Worm (Caenorhabditis elegans) whole organism, L1 larva: ENCODE data around the gene ins-3.

ENCODE experiments used
- ama-1 ChIP-seq: fragments of 150-350 bp; optimal IDR thresholded peaks from 2 replicates; lab custom pipeline; 2014
- lin-13 ChIP-seq: fragments of 150-350 bp; optimal IDR thresholded peaks from 2 replicates; lab custom pipeline; 2014; ENCODE audit warnings: missing biosample characterization, missing genetic modification reagents, missing genetic modification characterization
- mep-1 ChIP-seq: fragments of 150-350 bp; optimal IDR thresholded peaks from 2 replicates; lab custom pipeline; 2014; ENCODE audit warnings: missing biosample characterization, missing genetic modification characterization
- nhr-28 ChIP-seq: fragments of 150-350 bp; optimal IDR thresholded peaks from 2 replicates; lab custom pipeline; 2014; ENCODE audit warnings: missing biosample characterization, missing genetic modification characterization
- nhr-77 ChIP-seq: fragments of 150-350 bp; optimal IDR thresholded peaks from 2 replicates; lab custom pipeline; 2014; ENCODE audit warnings: missing biosample characterization, missing genetic modification characterization
- snpc-4 ChIP-seq: fragments of 150-350 bp; optimal IDR thresholded peaks from 2 replicates; lab custom pipeline; 2014; ENCODE audit warnings: missing biosample characterization, missing genetic modification characterization
- unc-130 ChIP-seq: fragments of 150-350 bp; optimal IDR thresholded peaks from 2 replicates; lab custom pipeline; 2017; ENCODE audit warnings: missing biosample characterization, missing genetic modification characterization, inconsistent platforms
- zag-1 ChIP-seq: fragments of 150-350 bp; optimal IDR thresholded peaks from 2 replicates; lab custom pipeline; 2014; ENCODE audit warnings: missing biosample characterization, missing genetic modification characterization
- ztf-4 ChIP-seq: fragments of 150-350 bp; optimal IDR thresholded peaks from 2 replicates; lab custom pipeline; 2014; ENCODE audit warnings: missing biosample characterization, missing genetic modification characterization

ce11 chrII:5968037-5968436 lies 22.5 kb downstream of the ins-3 start, which contains the start of gene B0034.1:
- TF ChIP-seq ama-1 (lab: Kevin White, UChicago) (no peak), nhr-28 (tag; lab: Kevin White, UChicago) (no peak), ztf-4 (tag; lab: Kevin White, UChicago) (no peak), snpc-4 (no peak), unc-130 (tag; lab: Kevin White, UChicago) (no peak), mep-1 (no peak), lin-13 (no peak), zag-1 (no peak), nhr-77 (no peak)
